Fruit fly (Drosophila melanogaster) whole organism, embryonic: Measurements from ENCODE around the gene CG15155.

Source experiments
- B-H2 ChIP-seq: fragments of 200-800 bp; sonication (Bioruptor generic); optimal IDR thresholded peaks from 2 replicates; lab custom pipeline; 2018; ENCODE audit warnings: missing biosample characterization, mild to moderate bottlenecking, missing genetic modification characterization
- BEAF-32 ChIP-seq: fragments of 200-800 bp; sonication (Bioruptor generic); optimal IDR thresholded peaks from 3 replicates; lab custom pipeline; 2017; ENCODE audit warnings: missing biosample characterization, missing genetic modification characterization, mild to moderate bottlenecking, moderate library complexity, missing genetic modification reagents
- CG10147 ChIP-seq: fragments of 200-800 bp; sonication (Bioruptor generic); optimal IDR thresholded peaks from 2 replicates; lab custom pipeline; 2019; ENCODE audit warnings: missing biosample characterization, mild to moderate bottlenecking, missing genetic modification characterization, moderate library complexity
- CG10654 ChIP-seq: fragments of 200-800 bp; sonication (Bioruptor generic); optimal IDR thresholded peaks from 2 replicates; lab custom pipeline; 2016; ENCODE audit warnings: missing biosample characterization, missing genetic modification characterization
- CG12104 ChIP-seq: fragments of 200-800 bp; sonication (Bioruptor generic); optimal IDR thresholded peaks from 3 replicates; lab custom pipeline; 2016; ENCODE audit warnings: missing biosample characterization, missing genetic modification characterization
- CG13624 ChIP-seq: fragments of 200-800 bp; sonication (Bioruptor generic); optimal IDR thresholded peaks from 2 replicates; lab custom pipeline; 2016; ENCODE audit warnings: missing biosample characterization, missing genetic modification characterization
- CG15269 ChIP-seq: fragments of 200-800 bp; sonication (Bioruptor generic); optimal IDR thresholded peaks from 2 replicates; lab custom pipeline; 2018; ENCODE audit warnings: missing biosample characterization, mild to moderate bottlenecking, missing genetic modification characterization, moderate library complexity
- CG15479 ChIP-seq: fragments of 200-800 bp; sonication (Bioruptor generic); optimal IDR thresholded peaks from 3 replicates; lab custom pipeline; 2019; ENCODE audit warnings: missing biosample characterization, mild to moderate bottlenecking, missing genetic modification characterization, moderate library complexity
- CG15514 ChIP-seq: fragments of 200-800 bp; sonication (Bioruptor generic); optimal IDR thresholded peaks from 3 replicates; lab custom pipeline; 2017; ENCODE audit warnings: missing biosample characterization, missing genetic modification characterization, mild to moderate bottlenecking, moderate library complexity, missing genetic modification reagents
- CG1603 ChIP-seq: fragments of 200-800 bp; sonication (Bioruptor generic); optimal IDR thresholded peaks from 2 replicates; lab custom pipeline; 2019; ENCODE audit warnings: missing biosample characterization, mild to moderate bottlenecking, missing genetic modification characterization, moderate library complexity
- CG17186 ChIP-seq: fragments of 200-800 bp; sonication (Bioruptor generic); optimal IDR thresholded peaks from 3 replicates; lab custom pipeline; 2017; ENCODE audit warnings: missing biosample characterization, missing genetic modification reagents, missing genetic modification characterization
- CG33213 ChIP-seq: fragments of 200-800 bp; sonication (Bioruptor generic); optimal IDR thresholded peaks from 3 replicates; lab custom pipeline; 2016; ENCODE audit warnings: missing biosample characterization, missing genetic modification characterization
- CG6254 ChIP-seq: fragments of 200-800 bp; sonication (Bioruptor generic); optimal IDR thresholded peaks from 3 replicates; lab custom pipeline; 2017; ENCODE audit warnings: mild to moderate bottlenecking, missing biosample characterization, missing genetic modification reagents, missing genetic modification characterization
- CG6272 ChIP-seq: fragments of 200-800 bp; sonication (Bioruptor generic); IDR thresholded peaks from 2 replicates; pipeline ENCODE4 v1.3.6; 2022; ENCODE audit warnings: missing biosample characterization, missing genetic modification characterization
- CG6791 ChIP-seq: fragments of 200-800 bp; sonication (Bioruptor generic); IDR thresholded peaks from 3 replicates; pipeline ENCODE4 v1.3.6; 2022; ENCODE audit warnings: missing biosample characterization, missing genetic modification characterization; ENCODE audit not compliant: partially characterized antibody
- CG7745 ChIP-seq: fragments of 200-800 bp; sonication (Bioruptor generic); optimal IDR thresholded peaks from 2 replicates; lab custom pipeline; 2018; ENCODE audit warnings: missing biosample characterization, mild to moderate bottlenecking, missing genetic modification characterization, moderate library complexity
- CG8290 ChIP-seq, 3 experiments: fragments of 200-800 bp; sonication (Bioruptor generic); optimal IDR thresholded peaks; 2 replicates each; lab custom pipeline; 2016 to 2019; ENCODE audit warnings: missing biosample characterization in 3 of 3, missing genetic modification characterization in 3 of 3, mild to moderate bottlenecking in 2 of 3, moderate library complexity in 1 of 3
- CG8924 ChIP-seq: fragments of 200-800 bp; optimal IDR thresholded peaks from 3 replicates; lab custom pipeline; 2019; ENCODE audit warnings: missing biosample characterization, mild to moderate bottlenecking, missing genetic modification characterization, moderate library complexity
- CG9727 ChIP-seq: fragments of 200-800 bp; sonication (Bioruptor generic); optimal IDR thresholded peaks from 3 replicates; lab custom pipeline; 2017; ENCODE audit warnings: missing biosample characterization, mild to moderate bottlenecking, missing genetic modification characterization
- CG9817 ChIP-seq: fragments of 200-800 bp; sonication (Bioruptor generic); optimal IDR thresholded peaks from 2 replicates; lab custom pipeline; 2018; ENCODE audit warnings: missing biosample characterization, mild to moderate bottlenecking, missing genetic modification characterization, moderate library complexity
- CrebB ChIP-seq: fragments of 200-800 bp; sonication (Bioruptor generic); optimal IDR thresholded peaks from 3 replicates; lab custom pipeline; 2018; ENCODE audit warnings: missing biosample characterization, mild to moderate bottlenecking, missing genetic modification characterization
- Deaf1 ChIP-seq: fragments of 200-800 bp; optimal IDR thresholded peaks from 3 replicates; lab custom pipeline; 2019; ENCODE audit warnings: missing biosample characterization, mild to moderate bottlenecking, missing genetic modification characterization, moderate library complexity
- Dfd ChIP-seq, 2 experiments: fragments of >200 bp; optimal IDR thresholded peaks; 2 replicates each; lab custom pipeline; 2017; ENCODE audit warnings: missing biosample characterization in 2 of 2, missing genetic modification characterization in 2 of 2
- Doc3 ChIP-seq: fragments of 200-800 bp; sonication (Bioruptor generic); IDR thresholded peaks from 3 replicates; pipeline ENCODE4 v1.3.6; 2022; ENCODE audit warnings: missing biosample characterization, missing genetic modification characterization; ENCODE audit not compliant: partially characterized antibody
- Fer1 ChIP-seq: fragments of 200-800 bp; sonication (Bioruptor generic); optimal IDR thresholded peaks from 2 replicates; lab custom pipeline; 2017; ENCODE audit warnings: missing biosample characterization, mild to moderate bottlenecking, missing genetic modification characterization
- HmgD ChIP-seq: fragments of 200-800 bp; sonication (Bioruptor generic); optimal IDR thresholded peaks from 3 replicates; lab custom pipeline; 2016; ENCODE audit warnings: missing biosample characterization, missing genetic modification characterization
- Mrtf ChIP-seq: fragments of 200-800 bp; sonication (Bioruptor generic); IDR thresholded peaks from 3 replicates; pipeline ENCODE4 v1.3.6; 2022; ENCODE audit warnings: missing biosample characterization, missing genetic modification characterization
- Neu2 ChIP-seq: fragments of 200-800 bp; sonication (Bioruptor generic); optimal IDR thresholded peaks from 3 replicates; lab custom pipeline; 2016; ENCODE audit warnings: missing biosample characterization, missing genetic modification characterization, borderline replicate concordance
- Nf-YA ChIP-seq: fragments of 200-800 bp; sonication (Bioruptor generic); IDR thresholded peaks from 2 replicates; pipeline ENCODE4 v1.3.6; 2022; ENCODE audit warnings: missing biosample characterization, missing genetic modification characterization
- Ptx1 ChIP-seq: fragments of 200-800 bp; sonication (Bioruptor generic); IDR thresholded peaks from 2 replicates; pipeline ENCODE4 v1.3.6; 2022; ENCODE audit warnings: missing biosample characterization, missing genetic modification characterization
- Side ChIP-seq: fragments of 200-800 bp; sonication (Bioruptor generic); optimal IDR thresholded peaks from 2 replicates; lab custom pipeline; 2016; ENCODE audit warnings: missing biosample characterization, missing genetic modification characterization
- Sox102F ChIP-seq: fragments of 200-800 bp; sonication (Bioruptor generic); optimal IDR thresholded peaks from 2 replicates; lab custom pipeline; 2018; ENCODE audit warnings: missing biosample characterization, mild to moderate bottlenecking, missing genetic modification characterization, moderate library complexity
- Taf1 ChIP-seq: fragments of 200-800 bp; sonication (Bioruptor generic); IDR thresholded peaks from 2 replicates; pipeline ENCODE4 v1.3.6; 2022; ENCODE audit warnings: missing biosample characterization, missing genetic modification characterization
- al ChIP-seq: fragments of 200-800 bp; sonication (Bioruptor generic); IDR thresholded peaks from 2 replicates; pipeline ENCODE4 v1.3.6; 2022; ENCODE audit warnings: missing biosample characterization, missing genetic modification characterization
- ap ChIP-seq: fragments of 200-800 bp; sonication (Bioruptor generic); IDR thresholded peaks from 2 replicates; pipeline ENCODE4 v1.3.6; 2022; ENCODE audit warnings: missing biosample characterization, missing genetic modification characterization
- exex ChIP-seq: fragments of 200-800 bp; sonication (Bioruptor generic); optimal IDR thresholded peaks from 4 replicates; lab custom pipeline; 2018; ENCODE audit warnings: missing biosample characterization, mild to moderate bottlenecking, missing genetic modification characterization, moderate library complexity
- gem ChIP-seq: fragments of 200-800 bp; sonication (Bioruptor generic); optimal IDR thresholded peaks from 2 replicates; lab custom pipeline; 2019; ENCODE audit warnings: missing biosample characterization, mild to moderate bottlenecking, missing genetic modification characterization, moderate library complexity
- gfzf ChIP-seq: fragments of 200-800 bp; sonication (Bioruptor generic); optimal IDR thresholded peaks from 2 replicates; lab custom pipeline; 2016; ENCODE audit warnings: missing biosample characterization, mild to moderate bottlenecking, missing genetic modification characterization, moderate library complexity
- grn ChIP-seq: fragments of 200-800 bp; sonication (Bioruptor generic); optimal IDR thresholded peaks from 3 replicates; lab custom pipeline; 2017; ENCODE audit warnings: missing biosample characterization, missing genetic modification characterization
- h ChIP-seq: fragments of >200 bp; optimal IDR thresholded peaks from 2 replicates; lab custom pipeline; 2017
- mam ChIP-seq: fragments of 200-800 bp; sonication (Bioruptor generic); optimal IDR thresholded peaks from 3 replicates; lab custom pipeline; 2016; ENCODE audit warnings: missing biosample characterization, missing genetic modification characterization
- nerfin-2 ChIP-seq: fragments of 200-800 bp; sonication (Bioruptor generic); IDR thresholded peaks from 2 replicates; pipeline ENCODE4 v1.3.6; 2022; ENCODE audit warnings: missing biosample characterization, missing genetic modification characterization; ENCODE audit not compliant: partially characterized antibody
- oc ChIP-seq: fragments of 200-800 bp; sonication (Bioruptor generic); optimal IDR thresholded peaks from 2 replicates; lab custom pipeline; 2018; ENCODE audit warnings: missing biosample characterization, mild to moderate bottlenecking, missing genetic modification characterization, moderate library complexity
- p53 ChIP-seq: fragments of 200-800 bp; sonication (Bioruptor generic); optimal IDR thresholded peaks from 2 replicates; lab custom pipeline; 2016; ENCODE audit warnings: missing biosample characterization, missing genetic modification characterization
- pho ChIP-seq: fragments of 200-800 bp; sonication (Bioruptor generic); optimal IDR thresholded peaks from 2 replicates; lab custom pipeline; 2016; ENCODE audit warnings: missing biosample characterization, missing genetic modification characterization
- run ChIP-seq: fragments of 200-800 bp; sonication (Bioruptor generic); optimal IDR thresholded peaks from 3 replicates; lab custom pipeline; 2018; ENCODE audit warnings: missing biosample characterization, mild to moderate bottlenecking, missing genetic modification characterization
- sens ChIP-seq: fragments of 200-800 bp; sonication (Bioruptor generic); peaks from one replicate; lab custom pipeline; 2016; ENCODE audit warnings: missing biosample characterization, missing genetic modification characterization
- slbo ChIP-seq: fragments of 200-800 bp; sonication (Bioruptor generic); IDR thresholded peaks from 2 replicates; pipeline ENCODE4 v1.3.6; 2022; ENCODE audit warnings: missing biosample characterization, missing genetic modification characterization
- slou ChIP-seq: fragments of 200-800 bp; sonication (Bioruptor generic); optimal IDR thresholded peaks from 3 replicates; lab custom pipeline; 2016; ENCODE audit warnings: missing biosample characterization, missing genetic modification characterization
- sug ChIP-seq: fragments of 200-800 bp; optimal IDR thresholded peaks from 2 replicates; lab custom pipeline; 2019; ENCODE audit warnings: missing biosample characterization, mild to moderate bottlenecking, missing genetic modification characterization, moderate library complexity
- tna ChIP-seq: fragments of 200-800 bp; sonication (Bioruptor generic); IDR thresholded peaks from 2 replicates; pipeline ENCODE4 v1.3.6; 2022; ENCODE audit warnings: missing biosample characterization, missing genetic modification characterization; ENCODE audit not compliant: partially characterized antibody

Gene CG15155

dm6 chr2L:18115104-18115503, 39.5 kb upstream of the CG15155 start (continued):
- no peak for TF ChIP-seq tna
- TF ChIP-seq CG1603 (tag; lab: Kevin White, UChicago), result no peak
- no peak for TF ChIP-seq Taf1 (GFP tag; lab: Robert Waterston, UW)
- no peak for TF ChIP-seq CG17186 (GFP tag; lab: Kevin White, UChicago)
- TF ChIP-seq CG8290 (GFP tag; optimal IDR thresholded peaks at IDR 0.05; lab: Kevin White, UChicago), result no peak
- no peak for TF ChIP-seq CG8290 (tag; optimal IDR thresholded peaks at IDR 0.05; lab: Kevin White, UChicago)
- TF ChIP-seq Doc3 (GFP tag; lab: Robert Waterston, UW), result no peak
- TF ChIP-seq ap, result no peak
- TF ChIP-seq Side, result no peak
- TF ChIP-seq CG15479, result no peak
- TF ChIP-seq CrebB (tag; lab: Kevin White, UChicago), result no peak
- no peak for TF ChIP-seq al (GFP tag; lab: Robert Waterston, UW)
- peak; percentile 39 for TF ChIP-seq sens (GFP tag; lab: Kevin White, UChicago)
- TF ChIP-seq CG9727 (GFP tag; lab: Kevin White, UChicago), result no peak
- no peak for TF ChIP-seq Nf-YA (GFP tag; lab: Robert Waterston, UW)
- no peak for TF ChIP-seq CG9817 (tag; lab: Kevin White, UChicago)
- TF ChIP-seq slou (GFP tag; lab: Kevin White, UChicago), result no peak
- no peak for TF ChIP-seq Mrtf (GFP tag; lab: Robert Waterston, UW)
- TF ChIP-seq grn (GFP tag; lab: Kevin White, UChicago), result no peak
- no peak for TF ChIP-seq slbo
- no peak for TF ChIP-seq BEAF-32
- no peak for TF ChIP-seq CG10654 (GFP tag; lab: Kevin White, UChicago)
- TF ChIP-seq CG15269 (tag; lab: Kevin White, UChicago), result peak; percentile 1
- TF ChIP-seq h (lab: Kevin White, UChicago), result no peak
- TF ChIP-seq oc, result no peak
- no peak for TF ChIP-seq nerfin-2 (GFP tag; lab: Robert Waterston, UW)
- peak; percentile 43 for TF ChIP-seq sug (tag; lab: Kevin White, UChicago)
- no peak for TF ChIP-seq Dfd (GFP tag; optimal IDR thresholded peaks at IDR 0.05; lab: Kevin White, UChicago)
- no peak for TF ChIP-seq CG6791 (GFP tag; lab: Robert Waterston, UW)
- TF ChIP-seq Ptx1 (GFP tag; lab: Robert Waterston, UW), result no peak
- TF ChIP-seq Neu2 (GFP tag; lab: Kevin White, UChicago), result no peak
- peak; percentile 91 for TF ChIP-seq exex (tag; lab: Kevin White, UChicago)
- no peak for TF ChIP-seq CG7745 (tag; lab: Kevin White, UChicago)

dm6 chr2L:18119643-18120042, 35.0 kb upstream of the CG15155 start, which contains the start of gene CG5758:
TSS of gene CG5758 (plus strand) at chr2L:18119995.
- TF ChIP-seq gem (tag; lab: Kevin White, UChicago) (peak; percentile 44), CG13624 (GFP tag; lab: Kevin White, UChicago) (peak; percentile 13), CG12104 (GFP tag; lab: Kevin White, UChicago) (no peak), run (tag; lab: Kevin White, UChicago) (no peak), mam (GFP tag; lab: Kevin White, UChicago) (peak; percentile 25), p53 (GFP tag; lab: Kevin White, UChicago) (no peak), CG10147 (GFP tag; lab: Kevin White, UChicago) (peak; percentile 49), CG15514 (peak; percentile 51), CG6272 (GFP tag; lab: Robert Waterston, UW) (no peak), CG33213 (GFP tag; lab: Kevin White, UChicago) (no peak), HmgD (GFP tag; lab: Kevin White, UChicago) (no peak), Fer1 (peak; percentile 36), gfzf (GFP tag; lab: Kevin White, UChicago) (peak; percentile 10), Sox102F (GFP tag; lab: Kevin White, UChicago) (peak; percentile 29), CG6254 (no peak), Deaf1 (tag; lab: Kevin White, UChicago) (no peak), CG8924 (tag; lab: Kevin White, UChicago) (no peak), ap (no peak), pho (GFP tag; lab: Kevin White, UChicago) (peak; percentile 22), exex (tag; lab: Kevin White, UChicago) (peak; percentile 21), B-H2 (GFP tag; lab: Kevin White, UChicago) (peak; percentile 31)
